Worm (Caenorhabditis elegans): ENCODE data around the gene nhr-197.
"Not testable (repeated sequence)": the region's sequence is repeated elsewhere in the genome, so short reads cannot be mapped to it uniquely, and the experiment has no call there.

DNA sequence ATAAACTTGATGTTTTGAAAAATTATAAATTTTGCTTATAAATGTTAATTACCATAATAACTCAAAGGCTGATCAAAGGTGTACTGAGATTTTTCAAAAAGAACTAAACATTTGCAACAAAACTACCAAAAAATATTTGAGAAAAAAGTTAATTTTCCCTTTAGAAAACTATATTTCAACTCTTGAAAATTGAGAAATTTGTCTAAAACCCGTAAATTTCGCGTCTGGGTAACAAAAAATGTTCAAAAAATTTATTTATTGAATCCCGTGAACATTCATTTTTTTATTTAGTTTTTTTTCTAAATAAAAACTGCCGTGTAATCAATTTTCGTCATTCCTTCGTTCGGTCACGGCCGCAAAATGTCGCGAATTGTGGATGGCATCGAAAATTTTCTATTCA lies 17.6 kb upstream of the nhr-197 start, which contains the start of gene K06B4.15:
- TF ChIP-seq ttx-3 (tag; optimal IDR thresholded peaks at IDR 0.05); sdc-2 (tag; optimal IDR thresholded peaks at IDR 0.05); ceh-22 (tag; optimal IDR thresholded peaks at IDR 0.05); Y22D7AL.16 (tag; optimal IDR thresholded peaks at IDR 0.05); nhr-11 (tag; optimal IDR thresholded peaks at IDR 0.05); pax-1 (tag; optimal IDR thresholded peaks at IDR 0.05); pha-2 (tag; optimal IDR thresholded peaks at IDR 0.05); pat-9 (tag; optimal IDR thresholded peaks at IDR 0.05); pag-3 (tag; optimal IDR thresholded peaks at IDR 0.05; ENCODE audit: borderline replicate concordance); tbx-2 (tag; optimal IDR thresholded peaks at IDR 0.05); C08G9.2 (tag; optimal IDR thresholded peaks at IDR 0.05): not testable (repeated sequence)
